Worm (Caenorhabditis elegans): ENCODE data around the gene C18G1.9.
"Not testable (repeated sequence)": the region's sequence is repeated elsewhere in the genome, so short reads cannot be mapped to it uniquely, and the experiment has no call there.

The C18G1.9 gene

DNA sequence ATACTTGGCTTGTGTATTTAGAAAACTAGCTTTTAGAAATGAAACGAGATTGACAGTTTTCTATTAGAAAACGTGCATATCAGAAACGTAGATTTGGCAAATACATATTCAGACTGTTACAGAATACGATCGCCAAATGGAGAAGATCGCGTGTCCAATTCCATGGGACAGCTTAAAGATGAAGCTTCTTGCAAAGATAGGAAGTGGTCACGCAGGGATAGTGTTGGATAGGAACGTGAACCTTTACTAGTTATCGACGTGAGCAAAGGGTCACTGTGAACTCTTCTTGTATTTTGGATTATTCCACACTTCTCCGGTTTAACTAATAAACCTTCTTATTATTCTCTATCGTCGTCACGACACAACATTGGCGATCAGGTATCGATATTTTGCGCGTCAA is 8.9 kb downstream of the C18G1.9 start, which contains the start of gene bgnt-1.4:
Gene bgnt-1.4 (plus strand): TSS at position 301 of the 400 bp plus-strand sequence.
- not testable (repeated sequence) for TF ChIP-seq ztf-11, M03D4.4, nhr-237 (tag; optimal IDR thresholded peaks at IDR 0.05)

DNA sequence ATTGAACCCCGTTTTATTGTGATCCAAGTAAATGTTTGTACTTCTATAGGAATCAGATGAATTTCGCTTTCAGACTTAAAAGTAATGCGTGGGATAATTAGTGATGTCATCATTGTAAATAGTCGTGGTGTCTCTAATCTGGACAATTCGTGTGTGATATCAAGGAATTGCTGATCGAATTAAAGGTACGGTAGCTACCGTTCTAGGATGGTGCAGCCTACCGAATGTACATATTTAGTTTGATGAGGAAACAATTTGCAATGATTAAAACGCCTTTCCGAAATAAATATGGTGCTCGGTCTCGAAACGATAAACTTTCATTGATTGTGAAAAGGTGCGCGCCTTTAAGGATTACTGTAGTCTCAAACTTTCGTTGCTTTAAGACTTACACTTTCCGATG is 11.0 kb downstream of the C18G1.9 start:
- TF ChIP-seq mls-2 (tag; optimal IDR thresholded peaks at IDR 0.05) (no peak), elt-3 (tag; optimal IDR thresholded peaks at IDR 0.05) (no peak), bed-3 (GFP tag; optimal IDR thresholded peaks at IDR 0.05) (no peak), zip-8 (tag; optimal IDR thresholded peaks at IDR 0.05) (no peak), hlh-1 (tag; optimal IDR thresholded peaks at IDR 0.05) (no peak), pha-4 (tag; optimal IDR thresholded peaks at IDR 0.05) (no peak), tbx-8 (GFP tag; optimal IDR thresholded peaks at IDR 0.05) (no peak), unc-120 (tag; optimal IDR thresholded peaks at IDR 0.05; ENCODE audit: poor library complexity, severe bottlenecking) (no peak), ztf-11 (tag; optimal IDR thresholded peaks at IDR 0.05) (no peak), unc-62 (GFP tag; optimal IDR thresholded peaks at IDR 0.05) (no peak), sem-2 (GFP tag; optimal IDR thresholded peaks at IDR 0.05) (no peak), ham-2 (GFP tag; optimal IDR thresholded peaks at IDR 0.05) (no peak), ceh-39 (tag; optimal IDR thresholded peaks at IDR 0.05) (no peak), elt-1 (tag; optimal IDR thresholded peaks at IDR 0.05; ENCODE audit: borderline replicate concordance, insufficient read depth) (no peak), lsy-2 (tag; optimal IDR thresholded peaks at IDR 0.05) (no peak), snpc-4 (tag; optimal IDR thresholded peaks at IDR 0.05) (no peak), M03D4.4 (tag; optimal IDR thresholded peaks at IDR 0.05) (no peak)

DNA sequence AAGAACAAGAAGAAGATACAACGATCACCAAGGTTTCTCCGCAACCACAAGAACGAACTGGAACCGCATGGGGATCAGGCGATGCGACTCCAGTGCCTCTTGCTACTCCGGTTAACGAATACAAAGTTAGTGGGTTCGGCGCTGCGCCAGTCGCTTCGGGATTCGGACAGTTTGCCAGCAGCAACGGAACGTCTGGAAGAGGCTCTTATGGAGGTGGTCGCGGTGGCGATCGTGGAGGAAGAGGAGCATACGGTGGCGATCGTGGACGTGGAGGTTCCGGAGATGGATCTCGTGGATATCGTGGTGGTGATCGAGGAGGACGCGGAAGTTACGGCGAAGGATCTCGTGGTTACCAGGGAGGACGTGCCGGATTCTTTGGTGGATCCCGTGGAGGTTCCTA is 11.5 kb downstream of the C18G1.9 start:
- TF ChIP-seq pha-4 (tag; optimal IDR thresholded peaks at IDR 0.05), result no peak
- no peak for TF ChIP-seq lin-32 (GFP tag; optimal IDR thresholded peaks at IDR 0.05)
- TF ChIP-seq mls-2 (tag; optimal IDR thresholded peaks at IDR 0.05), result no peak
- no peak for TF ChIP-seq ceh-39 (tag; optimal IDR thresholded peaks at IDR 0.05)
- no peak for TF ChIP-seq mep-1 (tag; optimal IDR thresholded peaks at IDR 0.05)
- no peak for TF ChIP-seq ceh-83 (GFP tag; optimal IDR thresholded peaks at IDR 0.05)
- no peak for TF ChIP-seq unc-62 (GFP tag; optimal IDR thresholded peaks at IDR 0.05)
- TF ChIP-seq ces-1 (GFP tag; optimal IDR thresholded peaks at IDR 0.05), result no peak
- TF ChIP-seq drap-1 (GFP tag; optimal IDR thresholded peaks at IDR 0.05), result no peak
- no peak for TF ChIP-seq nhr-2 (tag; optimal IDR thresholded peaks at IDR 0.05)
- TF ChIP-seq nhr-237 (tag; optimal IDR thresholded peaks at IDR 0.05), result no peak
- TF ChIP-seq nhr-28 (tag; optimal IDR thresholded peaks at IDR 0.05), result no peak
- no peak for TF ChIP-seq flh-1 (GFP tag; optimal IDR thresholded peaks at IDR 0.05)

DNA sequence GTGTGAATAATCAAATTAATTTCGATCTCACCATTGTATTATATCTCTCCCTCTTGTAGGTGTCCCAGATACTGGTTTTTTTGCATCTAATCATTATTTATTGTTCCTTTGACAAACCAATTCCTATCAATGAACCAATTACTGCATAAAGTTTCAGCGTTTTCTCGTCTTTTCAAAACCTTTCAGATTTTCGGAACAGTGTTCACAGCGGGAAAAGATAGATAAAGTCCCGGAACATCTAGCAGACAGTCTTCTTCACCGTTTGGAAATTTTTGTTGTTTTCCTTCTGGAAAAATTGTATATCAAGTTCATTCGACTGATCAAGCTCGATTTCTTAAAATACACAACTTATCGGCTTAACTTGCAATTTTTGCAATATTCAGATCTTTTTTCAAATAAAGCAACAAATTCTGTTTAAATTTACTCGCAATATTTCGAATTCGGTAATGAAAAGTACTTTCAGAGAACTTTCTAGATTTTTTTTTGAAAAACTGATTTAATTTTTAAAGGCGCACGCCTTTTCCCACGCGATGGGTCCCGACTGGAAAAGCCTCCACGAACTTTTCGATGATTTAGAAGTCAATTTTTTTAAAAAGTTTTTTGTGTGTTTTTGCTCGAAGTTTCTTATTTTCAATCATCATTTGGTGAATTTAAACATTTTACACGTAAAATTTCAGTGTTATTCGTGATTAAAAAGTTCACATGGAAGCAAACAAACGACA is 14.1 kb downstream of the C18G1.9 start, which contains the start of gene pgl-3:
Gene pgl-3 (plus strand): TSS at position 672 of the 722 bp plus-strand sequence.
- TF ChIP-seq tbx-8 (GFP tag; optimal IDR thresholded peaks at IDR 0.05) (no peak), lin-13 (tag; optimal IDR thresholded peaks at IDR 0.05) (no peak), mls-2 (tag; optimal IDR thresholded peaks at IDR 0.05) (no peak), sptf-1 (tag; optimal IDR thresholded peaks at IDR 0.05) (no peak), mep-1 (tag; optimal IDR thresholded peaks at IDR 0.05) (no peak), bed-3 (GFP tag; optimal IDR thresholded peaks at IDR 0.05) (no peak)

- TF ChIP-seq unc-120 (tag; optimal IDR thresholded peaks at IDR 0.05; ENCODE audit: poor library complexity, severe bottlenecking) (no peak), lin-13 (tag; optimal IDR thresholded peaks at IDR 0.05) (no peak), blmp-1 (tag; optimal IDR thresholded peaks at IDR 0.05) (no peak), unc-62 (GFP tag; optimal IDR thresholded peaks at IDR 0.05) (no peak), nhr-2 (tag; optimal IDR thresholded peaks at IDR 0.05) (no peak), nhr-12 (tag; optimal IDR thresholded peaks at IDR 0.05) (no peak), cnd-1 (tag; optimal IDR thresholded peaks at IDR 0.05) (no peak), mep-1 (tag; optimal IDR thresholded peaks at IDR 0.05) (no peak), elt-3 (tag; optimal IDR thresholded peaks at IDR 0.05) (no peak), ceh-83 (GFP tag; optimal IDR thresholded peaks at IDR 0.05) (no peak)
Observed at ce11 chrV:4754684-4755211, 14.8 kb downstream of the C18G1.9 start.

Measured in whole organism, mixed stage, embryonic.